Fruit fly (Drosophila melanogaster) whole organism, embryonic: Measurements from ENCODE around the gene CG5592.

Experiments
- ATbp ChIP-seq: fragments of 200-800 bp; sonication (Bioruptor generic); optimal IDR thresholded peaks from 2 replicates; lab custom pipeline; 2017; ENCODE audit warnings: missing biosample characterization, mild to moderate bottlenecking, missing genetic modification characterization, missing genetic modification reagents
- Abd-B ChIP-seq: fragments of 200-800 bp; sonication (Bioruptor generic); optimal IDR thresholded peaks from 2 replicates; lab custom pipeline; 2018; ENCODE audit warnings: missing biosample characterization, mild to moderate bottlenecking, missing genetic modification characterization, moderate library complexity
- Aef1 ChIP-seq: fragments of 200-800 bp; sonication (Bioruptor generic); IDR thresholded peaks from 3 replicates; pipeline ENCODE4 v1.3.6; 2022; ENCODE audit warnings: missing biosample characterization, missing genetic modification characterization
- Blimp-1 ChIP-seq: fragments of 200-800 bp; sonication (Bioruptor generic); optimal IDR thresholded peaks from 3 replicates; lab custom pipeline; 2018; ENCODE audit warnings: missing biosample characterization, missing genetic modification characterization, mild to moderate bottlenecking, moderate library complexity, missing genetic modification reagents
- CG10654 ChIP-seq: fragments of 200-800 bp; sonication (Bioruptor generic); optimal IDR thresholded peaks from 2 replicates; lab custom pipeline; 2016; ENCODE audit warnings: missing biosample characterization, missing genetic modification characterization
- CG11504 ChIP-seq: fragments of 200-800 bp; sonication (Bioruptor generic); optimal IDR thresholded peaks from 3 replicates; lab custom pipeline; 2019; ENCODE audit warnings: missing biosample characterization, mild to moderate bottlenecking, missing genetic modification characterization, moderate library complexity
- CG18262 ChIP-seq: fragments of 200-800 bp; optimal IDR thresholded peaks from 3 replicates; lab custom pipeline; 2019; ENCODE audit warnings: missing biosample characterization, mild to moderate bottlenecking, missing genetic modification characterization, moderate library complexity
- CG18619 ChIP-seq: fragments of 200-800 bp; sonication (Bioruptor generic); optimal IDR thresholded peaks from 3 replicates; lab custom pipeline; 2017; ENCODE audit warnings: missing biosample characterization, mild to moderate bottlenecking, missing genetic modification characterization
- CG2712 ChIP-seq: fragments of 200-800 bp; optimal IDR thresholded peaks from 3 replicates; lab custom pipeline; 2019; ENCODE audit warnings: missing biosample characterization, mild to moderate bottlenecking, missing genetic modification characterization, moderate library complexity
- CG4707 ChIP-seq: fragments of 200-800 bp; sonication (Bioruptor generic); optimal IDR thresholded peaks from 2 replicates; lab custom pipeline; 2018; ENCODE audit warnings: missing biosample characterization, mild to moderate bottlenecking, missing genetic modification characterization, moderate library complexity
- CG6791 ChIP-seq: fragments of 200-800 bp; sonication (Bioruptor generic); IDR thresholded peaks from 3 replicates; pipeline ENCODE4 v1.3.6; 2022; ENCODE audit warnings: missing biosample characterization, missing genetic modification characterization; ENCODE audit not compliant: partially characterized antibody
- D19A ChIP-seq: fragments of 200-800 bp; optimal IDR thresholded peaks from 3 replicates; lab custom pipeline; 2019; ENCODE audit warnings: missing biosample characterization, mild to moderate bottlenecking, missing genetic modification characterization, moderate library complexity
- Dp ChIP-seq: fragments of 200-800 bp; sonication (Bioruptor generic); optimal IDR thresholded peaks from 2 replicates; lab custom pipeline; 2018; ENCODE audit warnings: missing biosample characterization, mild to moderate bottlenecking, missing genetic modification characterization, moderate library complexity
- Drgx ChIP-seq: fragments of 200-800 bp; sonication (Bioruptor generic); IDR thresholded peaks from 2 replicates; pipeline ENCODE4 v1.3.6; 2022; ENCODE audit warnings: missing biosample characterization, missing genetic modification characterization
- Meics ChIP-seq: fragments of 200-800 bp; sonication (Bioruptor generic); optimal IDR thresholded peaks from 2 replicates; lab custom pipeline; 2017; ENCODE audit warnings: missing biosample characterization, mild to moderate bottlenecking, missing genetic modification characterization
- Nf-YB ChIP-seq: fragments of 200-800 bp; sonication (Bioruptor generic); optimal IDR thresholded peaks from 3 replicates; lab custom pipeline; 2019; ENCODE audit warnings: missing biosample characterization, mild to moderate bottlenecking, missing genetic modification characterization, moderate library complexity
- Xrp1 ChIP-seq: fragments of 200-800 bp; sonication (Bioruptor generic); IDR thresholded peaks from 2 replicates; pipeline ENCODE4 v1.3.6; 2022; ENCODE audit warnings: missing biosample characterization, missing genetic modification characterization
- al ChIP-seq: fragments of 200-800 bp; sonication (Bioruptor generic); IDR thresholded peaks from 2 replicates; pipeline ENCODE4 v1.3.6; 2022; ENCODE audit warnings: missing biosample characterization, missing genetic modification characterization
- br ChIP-seq: fragments of >200 bp; optimal IDR thresholded peaks from 2 replicates; lab custom pipeline; 2017
- bsh ChIP-seq, 2 experiments: fragments of 200-800 bp; sonication (Bioruptor generic); optimal IDR thresholded peaks; 2 replicates each; lab custom pipeline; 2017 to 2018; ENCODE audit warnings: mild to moderate bottlenecking in 2 of 2, missing biosample characterization in 2 of 2, missing genetic modification characterization in 2 of 2, moderate library complexity in 1 of 2
- cad ChIP-seq: fragments of >200 bp; optimal IDR thresholded peaks from 2 replicates; lab custom pipeline; 2017; ENCODE audit warnings: missing biosample characterization, missing genetic modification characterization
- chn ChIP-seq: fragments of 200-800 bp; sonication (Bioruptor generic); optimal IDR thresholded peaks from 2 replicates; lab custom pipeline; 2016; ENCODE audit warnings: missing biosample characterization, missing genetic modification characterization
- exex ChIP-seq: fragments of 200-800 bp; sonication (Bioruptor generic); optimal IDR thresholded peaks from 4 replicates; lab custom pipeline; 2018; ENCODE audit warnings: missing biosample characterization, mild to moderate bottlenecking, missing genetic modification characterization, moderate library complexity
- fd3F ChIP-seq: fragments of 200-800 bp; sonication (Bioruptor generic); optimal IDR thresholded peaks from 2 replicates; lab custom pipeline; 2018; ENCODE audit warnings: missing biosample characterization, mild to moderate bottlenecking, missing genetic modification characterization, moderate library complexity
- fd96Cb ChIP-seq: fragments of 200-800 bp; sonication (Bioruptor generic); optimal IDR thresholded peaks from 2 replicates; lab custom pipeline; 2018; ENCODE audit warnings: missing biosample characterization, mild to moderate bottlenecking, missing genetic modification characterization, moderate library complexity
- ham ChIP-seq: fragments of 200-800 bp; sonication (Bioruptor generic); IDR thresholded peaks from 2 replicates; pipeline ENCODE4 v1.3.6; 2022; ENCODE audit warnings: missing biosample characterization, missing genetic modification characterization
- nom ChIP-seq: fragments of 200-800 bp; sonication (Bioruptor generic); optimal IDR thresholded peaks from 2 replicates; lab custom pipeline; 2017; ENCODE audit warnings: missing biosample characterization, missing genetic modification characterization, mild to moderate bottlenecking, moderate library complexity, missing genetic modification reagents
- pum ChIP-seq: fragments of 200-800 bp; sonication (Bioruptor generic); optimal IDR thresholded peaks from 2 replicates; lab custom pipeline; 2016; ENCODE audit warnings: missing biosample characterization, missing genetic modification characterization
- schlank ChIP-seq: fragments of 200-800 bp; sonication (Bioruptor generic); optimal IDR thresholded peaks from 2 replicates; lab custom pipeline; 2018; ENCODE audit warnings: missing biosample characterization, mild to moderate bottlenecking, missing genetic modification characterization
- sens ChIP-seq: fragments of 200-800 bp; sonication (Bioruptor generic); peaks from one replicate; lab custom pipeline; 2016; ENCODE audit warnings: missing biosample characterization, missing genetic modification characterization
- vnd ChIP-seq: fragments of 200-800 bp; sonication (Bioruptor generic); IDR thresholded peaks from 3 replicates; pipeline ENCODE4 v1.3.6; 2022; ENCODE audit warnings: missing biosample characterization, missing genetic modification characterization; ENCODE audit not compliant: partially characterized antibody
- vvl ChIP-seq: fragments of 200-800 bp; sonication (Bioruptor generic); IDR thresholded peaks from 2 replicates; pipeline ENCODE4 v1.3.6; 2022; ENCODE audit warnings: missing biosample characterization, missing genetic modification characterization
- wdn ChIP-seq: fragments of 200-800 bp; sonication (Bioruptor generic); IDR thresholded peaks from 2 replicates; pipeline ENCODE4 v1.3.6; 2022; ENCODE audit warnings: missing biosample characterization, missing genetic modification characterization
- yki ChIP-seq: fragments of >200 bp; optimal IDR thresholded peaks from 3 replicates; lab custom pipeline; 2018
- zfh1 ChIP-seq: fragments of 200-800 bp; sonication (Bioruptor generic); IDR thresholded peaks from 3 replicates; pipeline ENCODE4 v1.3.6; 2022; ENCODE audit warnings: missing biosample characterization, missing genetic modification characterization

The CG5592 gene

dm6 chr3L:5941086-5941485 lies 43.6 kb downstream of the CG5592 start:
- TF ChIP-seq yki = no peak
- no peak for TF ChIP-seq Dp
- TF ChIP-seq bsh (GFP tag; optimal IDR thresholded peaks at IDR 0.05; lab: Kevin White, UChicago) = peak in 1 of 2 experiments; percentile 42
- TF ChIP-seq Drgx (GFP tag; lab: Robert Waterston, UW) = 0 out of 2 replicates have a peak, but pooled peaks have one; percentile 18
- no peak for TF ChIP-seq Meics (GFP tag; lab: Kevin White, UChicago)
- no peak for TF ChIP-seq cad
- TF ChIP-seq, all 482 proteins: peak for 2

- TF ChIP-seq fd3F (GFP tag; lab: Kevin White, UChicago) = no peak
- no peak for TF ChIP-seq br
- no peak for TF ChIP-seq Abd-B (GFP tag; lab: Kevin White, UChicago)
- TF ChIP-seq Drgx (GFP tag; lab: Robert Waterston, UW) = peak; percentile 32
- no peak for TF ChIP-seq wdn (GFP tag; lab: Robert Waterston, UW)
Observed at dm6 chr3L:5941508-5941907, 44.1 kb downstream of the CG5592 start.

DNA sequence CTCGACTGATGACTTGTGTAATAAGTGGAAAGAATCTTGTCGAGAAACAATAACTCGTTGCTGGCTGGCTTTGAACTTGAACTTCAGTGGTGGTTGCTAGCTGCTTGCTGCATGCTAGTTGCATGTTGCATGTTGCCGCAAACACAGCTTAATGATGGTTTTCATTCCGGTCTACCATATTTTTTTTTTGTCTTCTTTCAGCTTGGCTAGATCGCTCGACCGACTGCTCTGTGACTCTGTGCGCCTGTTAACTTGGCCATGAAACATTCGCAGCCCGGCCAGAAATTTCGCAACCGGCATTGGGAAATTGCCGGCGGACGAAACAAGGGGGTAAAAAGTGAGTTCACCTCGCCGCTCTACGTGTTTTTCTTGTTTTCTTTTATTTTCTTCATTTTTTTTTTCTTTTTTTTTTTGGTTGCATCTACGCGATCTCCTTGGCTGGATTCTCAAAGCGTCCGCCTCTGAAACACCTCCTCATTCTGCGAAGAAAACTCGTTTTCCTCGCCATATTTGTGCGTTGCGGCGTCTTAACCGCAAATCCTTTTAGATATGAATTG lies 46.0 kb downstream of the CG5592 start:
- TF ChIP-seq CG18619 = no peak
- no peak for TF ChIP-seq pum (GFP tag; lab: Kevin White, UChicago)
- TF ChIP-seq bsh (GFP tag; optimal IDR thresholded peaks at IDR 0.05; lab: Kevin White, UChicago) = peak in 1 of 2 experiments; percentile 66
- no peak for TF ChIP-seq al (GFP tag; lab: Robert Waterston, UW)
- TF ChIP-seq chn (GFP tag; lab: Kevin White, UChicago) = no peak
- no peak for TF ChIP-seq Nf-YB
- TF ChIP-seq CG4707 = no peak
- peak; percentile 89 for TF ChIP-seq nom (GFP tag; lab: Kevin White, UChicago)
- no peak for TF ChIP-seq CG6791 (GFP tag; lab: Robert Waterston, UW)
- no peak for TF ChIP-seq Aef1 (GFP tag; lab: Robert Waterston, UW)
- no peak for TF ChIP-seq ham (GFP tag; lab: Robert Waterston, UW)
- TF ChIP-seq, all 482 proteins: peak for 2

dm6 chr3L:5945571-5945970 lies 48.1 kb downstream of the CG5592 start:
- TF ChIP-seq sens (GFP tag; lab: Kevin White, UChicago) (peak; percentile 49), fd96Cb (tag; lab: Kevin White, UChicago) (no peak), ATbp (GFP tag; lab: Kevin White, UChicago) (no peak), Xrp1 (GFP tag; lab: Robert Waterston, UW) (peak; percentile 17; the same call in 1 of the 2 replicates), CG10654 (GFP tag; lab: Kevin White, UChicago) (no peak), vnd (GFP tag; lab: Robert Waterston, UW) (no peak), CG2712 (tag; lab: Kevin White, UChicago) (peak; percentile 17), CG11504 (tag; lab: Kevin White, UChicago) (peak; percentile 16), CG18262 (tag; lab: Kevin White, UChicago) (peak; percentile 5), exex (no peak), schlank (no peak), zfh1 (0 out of 3 replicates have a peak, but pooled peaks have one; percentile 16), vvl (GFP tag; lab: Robert Waterston, UW) (peak; percentile 16; the same call in 1 of the 2 replicates), Drgx (GFP tag; lab: Robert Waterston, UW) (peak; percentile 68), D19A (tag; lab: Kevin White, UChicago) (peak; percentile 79), Blimp-1 (GFP tag; lab: Kevin White, UChicago) (peak; percentile 17)
